Worm (Caenorhabditis elegans) whole organism, L1 larva: ENCODE measurements around the gene T11G6.4.

Experiments
- C04F5.9 ChIP-seq: sonication (generic microtip); optimal IDR thresholded peaks from 2 replicates; lab custom pipeline; 2016; ENCODE audit warnings: missing genetic modification characterization, missing compliant biosample characterization
- C16A3.4 ChIP-seq: fragments of 150-350 bp; optimal IDR thresholded peaks from 2 replicates; lab custom pipeline; 2014; ENCODE audit warnings: missing biosample characterization, missing genetic modification characterization
- C34B4.2 ChIP-seq: sonication (generic microtip); optimal IDR thresholded peaks from 2 replicates; lab custom pipeline; 2017; ENCODE audit warnings: mild to moderate bottlenecking, missing genetic modification characterization, missing compliant biosample characterization
- F16B12.6 ChIP-seq: fragments of 150-350 bp; optimal IDR thresholded peaks from 2 replicates; lab custom pipeline; 2014; ENCODE audit warnings: missing biosample characterization, missing genetic modification characterization
- aly-2 ChIP-seq: fragments of 150-350 bp; optimal IDR thresholded peaks from 2 replicates; lab custom pipeline; 2014; ENCODE audit warnings: missing biosample characterization, missing genetic modification characterization
- ama-1 ChIP-seq: fragments of 150-350 bp; optimal IDR thresholded peaks from 2 replicates; lab custom pipeline; 2014
- blmp-1 ChIP-seq: fragments of 150-350 bp; optimal IDR thresholded peaks from 2 replicates; lab custom pipeline; 2014; ENCODE audit warnings: missing biosample characterization, missing genetic modification characterization
- ceh-63 ChIP-seq: fragments of 200-800 bp; sonication (Bioruptor generic); optimal IDR thresholded peaks from 2 replicates; lab custom pipeline; 2018; ENCODE audit warnings: mild to moderate bottlenecking, missing genetic modification characterization, missing compliant biosample characterization
- ceh-88 ChIP-seq: fragments of 200-800 bp; sonication (Bioruptor generic); IDR thresholded peaks from 2 replicates; pipeline ENCODE4 v1.3.6; 2022; ENCODE audit warnings: missing genetic modification characterization, missing compliant biosample characterization
- dpl-1 ChIP-seq, 3 experiments: fragments of 150-350 bp in 2 of 3; sonication (generic microtip) in 1 of 3; optimal IDR thresholded peaks; 2 replicates each; lab custom pipeline; 2014 to 2017; ENCODE audit warnings: missing biosample characterization in 3 of 3, missing genetic modification characterization in 3 of 3, missing genetic modification reagents in 3 of 3
- efl-1 ChIP-seq, 4 experiments: fragments of 150-350 bp; optimal IDR thresholded peaks in 3 of 4; peaks in 1 of 4; 1 replicate in 1 of 4; 2 replicates in 3 of 4; lab custom pipeline; 2014; ENCODE audit warnings: missing biosample characterization in 2 of 4, missing genetic modification characterization in 2 of 4, missing genetic modification reagents in 2 of 4
- egl-27 ChIP-seq, 2 experiments: fragments of 150-350 bp in 1 of 2; sonication (generic microtip); optimal IDR thresholded peaks; 3 replicates each; lab custom pipeline; 2017 to 2018; ENCODE audit warnings: missing biosample characterization in 2 of 2, missing genetic modification characterization in 2 of 2, missing genetic modification reagents in 2 of 2
- elt-2 ChIP-seq: sonication (generic microtip); optimal IDR thresholded peaks from 2 replicates; lab custom pipeline; 2016; ENCODE audit warnings: missing genetic modification characterization, mild to moderate bottlenecking, inconsistent platforms, missing compliant biosample characterization, missing genetic modification reagents
- ets-5 ChIP-seq: fragments of 200-800 bp; sonication (Bioruptor generic); IDR thresholded peaks from 2 replicates; pipeline ENCODE4 v1.3.6; 2022; ENCODE audit warnings: missing genetic modification characterization, missing compliant biosample characterization
- fkh-10 ChIP-seq: sonication (generic microtip); optimal IDR thresholded peaks from 2 replicates; lab custom pipeline; 2017; ENCODE audit warnings: missing biosample characterization, missing genetic modification reagents, missing genetic modification characterization
- fkh-4 ChIP-seq: sonication (generic microtip); optimal IDR thresholded peaks from 2 replicates; lab custom pipeline; 2016; ENCODE audit warnings: missing compliant biosample characterization, missing genetic modification characterization, borderline replicate concordance
- fkh-8 ChIP-seq: sonication (generic microtip); optimal IDR thresholded peaks from 2 replicates; lab custom pipeline; 2016; ENCODE audit warnings: mild to moderate bottlenecking, missing genetic modification characterization, missing compliant biosample characterization
- hlh-4 ChIP-seq: sonication (generic microtip); optimal IDR thresholded peaks from 2 replicates; lab custom pipeline; 2016; ENCODE audit warnings: mild to moderate bottlenecking, missing genetic modification characterization, missing compliant biosample characterization
- isw-1 ChIP-seq: fragments of 200-800 bp; sonication (Bioruptor generic); IDR thresholded peaks from 2 replicates; pipeline ENCODE4 v1.3.6; 2022; ENCODE audit warnings: missing genetic modification characterization, missing compliant biosample characterization
- jun-1 ChIP-seq: fragments of 150-350 bp; optimal IDR thresholded peaks from 2 replicates; lab custom pipeline; 2014; ENCODE audit warnings: missing biosample characterization, missing genetic modification reagents, missing genetic modification characterization
- lin-13 ChIP-seq: fragments of 150-350 bp; optimal IDR thresholded peaks from 2 replicates; lab custom pipeline; 2014; ENCODE audit warnings: missing biosample characterization, missing genetic modification reagents, missing genetic modification characterization
- lin-14 ChIP-seq: fragments of 200-800 bp; sonication (Bioruptor generic); optimal IDR thresholded peaks from 2 replicates; lab custom pipeline; 2018; ENCODE audit warnings: mild to moderate bottlenecking, missing genetic modification characterization, moderate library complexity, missing compliant biosample characterization
- lin-35 ChIP-seq, 2 experiments: fragments of 150-350 bp; optimal IDR thresholded peaks; 2 replicates each; lab custom pipeline; 2014; ENCODE audit warnings: missing biosample characterization in 2 of 2, missing genetic modification characterization in 2 of 2, missing genetic modification reagents in 2 of 2
- lir-3 ChIP-seq: sonication (generic microtip); optimal IDR thresholded peaks from 2 replicates; lab custom pipeline; 2016; ENCODE audit warnings: mild to moderate bottlenecking, missing genetic modification characterization, moderate library complexity, missing compliant biosample characterization; ENCODE audit not compliant: poor library complexity
- lsy-2 ChIP-seq, 2 experiments: fragments of 150-350 bp; optimal IDR thresholded peaks; 2 replicates each; lab custom pipeline; 2014; ENCODE audit warnings: missing biosample characterization in 2 of 2, missing genetic modification characterization in 2 of 2
- mab-9 ChIP-seq: fragments of 200-800 bp; sonication (Bioruptor generic); IDR thresholded peaks from 2 replicates; pipeline ENCODE4 v1.3.6; 2022; ENCODE audit warnings: missing genetic modification reagents, missing genetic modification characterization, missing compliant biosample characterization
- mef-2 ChIP-seq: fragments of 150-350 bp; optimal IDR thresholded peaks from 2 replicates; lab custom pipeline; 2014; ENCODE audit warnings: missing biosample characterization, missing genetic modification characterization
- mep-1 ChIP-seq: fragments of 150-350 bp; optimal IDR thresholded peaks from 2 replicates; lab custom pipeline; 2014; ENCODE audit warnings: missing biosample characterization, missing genetic modification characterization
- nhr-11 ChIP-seq: fragments of 150-350 bp; optimal IDR thresholded peaks from 2 replicates; lab custom pipeline; 2014; ENCODE audit warnings: missing biosample characterization, missing genetic modification characterization
- nhr-12 ChIP-seq: sonication (generic microtip); optimal IDR thresholded peaks from 2 replicates; lab custom pipeline; 2017; ENCODE audit warnings: missing biosample characterization, missing genetic modification characterization
- nhr-20 ChIP-seq: sonication (generic microtip); optimal IDR thresholded peaks from 2 replicates; lab custom pipeline; 2016; ENCODE audit warnings: mild to moderate bottlenecking, missing genetic modification characterization, missing compliant biosample characterization
- nhr-28 ChIP-seq: fragments of 150-350 bp; optimal IDR thresholded peaks from 2 replicates; lab custom pipeline; 2014; ENCODE audit warnings: missing biosample characterization, missing genetic modification characterization
- nhr-76 ChIP-seq: sonication (generic microtip); optimal IDR thresholded peaks from 2 replicates; lab custom pipeline; 2017; ENCODE audit warnings: missing biosample characterization, missing genetic modification characterization
- nhr-77 ChIP-seq: fragments of 150-350 bp; optimal IDR thresholded peaks from 2 replicates; lab custom pipeline; 2014; ENCODE audit warnings: missing biosample characterization, missing genetic modification characterization
- pqm-1 ChIP-seq: sonication (generic microtip); optimal IDR thresholded peaks from 3 replicates; lab custom pipeline; 2017; ENCODE audit warnings: missing biosample characterization, missing genetic modification characterization
- rnt-1 ChIP-seq: sonication (generic microtip); optimal IDR thresholded peaks from 2 replicates; lab custom pipeline; 2016; ENCODE audit warnings: mild to moderate bottlenecking, missing genetic modification characterization, moderate library complexity, missing compliant biosample characterization
- skn-1 ChIP-seq: fragments of 150-350 bp; optimal IDR thresholded peaks from 2 replicates; lab custom pipeline; 2014; ENCODE audit warnings: missing biosample characterization, missing genetic modification characterization
- snu-23 ChIP-seq: sonication (generic microtip); optimal IDR thresholded peaks from 2 replicates; lab custom pipeline; 2016; ENCODE audit warnings: missing genetic modification characterization, missing compliant biosample characterization
- sox-4 ChIP-seq: sonication (generic microtip); optimal IDR thresholded peaks from 2 replicates; lab custom pipeline; 2016; ENCODE audit warnings: missing genetic modification characterization, missing compliant biosample characterization
- sup-37 ChIP-seq: fragments of 200-800 bp; sonication (Bioruptor generic); optimal IDR thresholded peaks from 2 replicates; lab custom pipeline; 2018; ENCODE audit warnings: mild to moderate bottlenecking, missing genetic modification characterization, missing compliant biosample characterization
- tbx-2 ChIP-seq: sonication (generic microtip); optimal IDR thresholded peaks from 2 replicates; lab custom pipeline; 2016; ENCODE audit warnings: missing genetic modification characterization, missing compliant biosample characterization
- unc-130 ChIP-seq: fragments of 150-350 bp; optimal IDR thresholded peaks from 2 replicates; lab custom pipeline; 2017; ENCODE audit warnings: missing biosample characterization, missing genetic modification characterization, inconsistent platforms
- unc-30 ChIP-seq: sonication (generic microtip); optimal IDR thresholded peaks from 2 replicates; lab custom pipeline; 2017; ENCODE audit warnings: missing biosample characterization, missing genetic modification characterization
- unc-62 ChIP-seq: fragments of 150-350 bp; optimal IDR thresholded peaks from 2 replicates; lab custom pipeline; 2014; ENCODE audit warnings: missing biosample characterization, missing genetic modification reagents, missing genetic modification characterization
- unc-86 ChIP-seq: sonication (generic microtip); optimal IDR thresholded peaks from 2 replicates; lab custom pipeline; 2016; ENCODE audit warnings: missing genetic modification characterization, missing compliant biosample characterization
- xbp-1 ChIP-seq: sonication (generic microtip); optimal IDR thresholded peaks from 2 replicates; lab custom pipeline; 2016; ENCODE audit warnings: missing genetic modification characterization, missing compliant biosample characterization
- zag-1 ChIP-seq: fragments of 150-350 bp; optimal IDR thresholded peaks from 2 replicates; lab custom pipeline; 2014; ENCODE audit warnings: missing biosample characterization, missing genetic modification characterization
- ztf-11 ChIP-seq, 2 experiments: sonication (generic microtip); optimal IDR thresholded peaks; 2 replicates each; lab custom pipeline; 2016 to 2017; ENCODE audit warnings: missing genetic modification characterization in 2 of 2, missing biosample characterization in 1 of 2, missing compliant biosample characterization in 1 of 2
- ztf-4 ChIP-seq: fragments of 150-350 bp; optimal IDR thresholded peaks from 2 replicates; lab custom pipeline; 2014; ENCODE audit warnings: missing biosample characterization, missing genetic modification characterization

The T11G6.4 gene

ce11 chrIV:10826029-10826428 lies 25.7 kb downstream of the T11G6.4 start:
- no peak for TF ChIP-seq nhr-20
- no peak for TF ChIP-seq zag-1 (tag; lab: Kevin White, UChicago)
- TF ChIP-seq rnt-1: no peak
- TF ChIP-seq mef-2: no peak
- no peak for TF ChIP-seq ceh-63 (GFP tag; lab: Kevin White, UChicago)
- no peak for TF ChIP-seq nhr-28
- no peak for TF ChIP-seq unc-130
- TF ChIP-seq xbp-1 (tag; lab: Kevin White, UChicago): no peak
- TF ChIP-seq nhr-11: no peak
- TF ChIP-seq egl-27 (tag; optimal IDR thresholded peaks at IDR 0.05; lab: Kevin White, UChicago): no peak

ce11 chrIV:10825383-10825782 lies 26.4 kb downstream of the T11G6.4 start:
- TF ChIP-seq C16A3.4 (tag; lab: Kevin White, UChicago): no peak
- TF ChIP-seq nhr-77 (tag; lab: Kevin White, UChicago): no peak
- no peak for TF ChIP-seq blmp-1 (tag; lab: Kevin White, UChicago)
- no peak for TF ChIP-seq unc-130
- TF ChIP-seq C34B4.2: no peak

ce11 chrIV:10821672-10822304 lies 29.9 kb downstream of the T11G6.4 start:
- peak; percentile 79 for TF ChIP-seq unc-130
- TF ChIP-seq jun-1: peak; percentile 83
- no peak for TF ChIP-seq ceh-63 (GFP tag; lab: Kevin White, UChicago)
- TF ChIP-seq isw-1 (GFP tag; lab: Robert Waterston, UW): peak; percentile 39
- TF ChIP-seq ets-5 (GFP tag; lab: Robert Waterston, UW): no peak
- TF ChIP-seq mep-1 (tag; lab: Kevin White, UChicago): peak; percentile 83
- no peak for TF ChIP-seq elt-2 (tag; lab: Kevin White, UChicago)
- TF ChIP-seq tbx-2 (tag; lab: Kevin White, UChicago): peak; percentile 86
- peak in 1 of 2 experiments; percentile 32 for TF ChIP-seq ztf-11 (tag; optimal IDR thresholded peaks at IDR 0.05; lab: Kevin White, UChicago)
- peak; percentile 66 for TF ChIP-seq ceh-88
- peak; percentile 12 for TF ChIP-seq aly-2 (tag; lab: Kevin White, UChicago)
- TF ChIP-seq efl-1 (optimal IDR thresholded peaks at IDR 0.05; lab: Kevin White, UChicago): peak; percentile 70 to 74
- peak; percentile 42 to 90 for TF ChIP-seq efl-1 (GFP tag; optimal IDR thresholded peaks at IDR 0.05 in 1 of 2; lab: Kevin White, UChicago)
- TF ChIP-seq rnt-1: peak; percentile 78
- TF ChIP-seq lin-35 (GFP tag; optimal IDR thresholded peaks at IDR 0.05; lab: Kevin White, UChicago): peak; percentile 75 to 84
- TF ChIP-seq lsy-2 (tag; optimal IDR thresholded peaks at IDR 0.05; lab: Kevin White, UChicago): peak; percentile 70 to 93
- TF ChIP-seq unc-30 (tag; lab: Kevin White, UChicago): no peak
- peak; percentile 94 for TF ChIP-seq snu-23
- peak; percentile 39 to 55 (median 44) for TF ChIP-seq dpl-1 (GFP tag; optimal IDR thresholded peaks at IDR 0.05; lab: Kevin White, UChicago)
- no peak for TF ChIP-seq hlh-4
- peak; percentile 20 for TF ChIP-seq sup-37 (GFP tag; lab: Kevin White, UChicago)
- no peak for TF ChIP-seq pqm-1 (tag; lab: Kevin White, UChicago)
- no peak for TF ChIP-seq fkh-4 (tag; lab: Kevin White, UChicago)
- peak; percentile 83 for TF ChIP-seq lin-13 (GFP tag; lab: Kevin White, UChicago)
- TF ChIP-seq F16B12.6 (tag; lab: Kevin White, UChicago): peak; percentile 25
- TF ChIP-seq mef-2: no peak
- TF ChIP-seq sox-4 (tag; lab: Kevin White, UChicago): no peak
- no peak for TF ChIP-seq mab-9 (GFP tag; lab: Robert Waterston, UW)
- peak; percentile 84 for TF ChIP-seq unc-86 (tag; lab: Kevin White, UChicago)
- TF ChIP-seq C04F5.9: no peak
- peak; percentile 93 for TF ChIP-seq lin-14
- TF ChIP-seq ama-1 (lab: Kevin White, UChicago): no peak
- peak; percentile 12 for TF ChIP-seq nhr-11
- TF ChIP-seq nhr-76 (tag; lab: Kevin White, UChicago): no peak
- no peak for TF ChIP-seq nhr-12 (tag; lab: Kevin White, UChicago)
- peak; percentile 68 for TF ChIP-seq lir-3 (tag; lab: Kevin White, UChicago)
- no peak for TF ChIP-seq unc-62
- TF ChIP-seq ztf-4 (tag; lab: Kevin White, UChicago): peak; percentile 83
- TF ChIP-seq fkh-10 (GFP tag; lab: Kevin White, UChicago): peak; percentile 85
- TF ChIP-seq fkh-8 (tag; lab: Kevin White, UChicago): peak; percentile 86
- peak; percentile 88 for TF ChIP-seq nhr-77 (tag; lab: Kevin White, UChicago)
- peak; percentile 89 for TF ChIP-seq nhr-20
- TF ChIP-seq skn-1 (tag; lab: Kevin White, UChicago): peak; percentile 62
